Worm (Caenorhabditis elegans): Measurements from ENCODE around the gene mrps-18.C.

DNA sequence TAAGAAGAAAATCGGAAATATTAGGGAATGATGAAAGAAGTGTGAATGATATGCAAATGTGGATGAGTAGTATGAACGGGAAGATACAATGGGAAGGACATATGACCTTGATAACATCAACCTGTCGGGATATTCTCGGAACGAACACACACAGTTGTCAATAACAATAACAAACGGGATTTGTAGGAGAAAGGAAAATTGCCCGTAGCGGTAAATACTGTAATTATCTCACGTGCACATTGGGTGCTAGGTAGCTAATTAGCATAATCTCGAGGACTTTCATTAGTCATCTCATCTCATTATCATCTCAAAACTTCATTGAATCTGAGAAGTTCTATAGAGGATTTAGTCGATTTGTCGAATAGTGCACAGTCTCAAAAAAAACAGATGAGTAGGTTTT, 23.0 kb upstream of the mrps-18.C start:
- no peak for TF ChIP-seq ama-1 (optimal IDR thresholded peaks at IDR 0.05)
- TF ChIP-seq pes-1 (GFP tag; IDR thresholded peaks at IDR 0.05) = no peak

All from whole organism, early embryonic.